Fruit fly (Drosophila melanogaster) whole organism, embryonic: ENCODE results near the gene CG7140.

Experiments
- CG10565 ChIP-seq: fragments of 200-800 bp; sonication (Bioruptor generic); optimal IDR thresholded peaks from 3 replicates; lab custom pipeline; 2016; ENCODE audit warnings: missing biosample characterization, mild to moderate bottlenecking, missing genetic modification characterization
- CG14441 ChIP-seq: fragments of 200-800 bp; sonication (Bioruptor generic); IDR thresholded peaks from 2 replicates; pipeline ENCODE4 v1.3.6; 2022; ENCODE audit warnings: missing biosample characterization, missing genetic modification characterization
- CG15269 ChIP-seq: fragments of 200-800 bp; sonication (Bioruptor generic); optimal IDR thresholded peaks from 2 replicates; lab custom pipeline; 2018; ENCODE audit warnings: missing biosample characterization, mild to moderate bottlenecking, missing genetic modification characterization, moderate library complexity
- CG1529 ChIP-seq: fragments of 200-800 bp; sonication (Bioruptor generic); optimal IDR thresholded peaks from 3 replicates; lab custom pipeline; 2018; ENCODE audit warnings: missing biosample characterization, missing genetic modification characterization
- CG15479 ChIP-seq: fragments of 200-800 bp; sonication (Bioruptor generic); optimal IDR thresholded peaks from 3 replicates; lab custom pipeline; 2019; ENCODE audit warnings: missing biosample characterization, mild to moderate bottlenecking, missing genetic modification characterization, moderate library complexity
- CG15514 ChIP-seq: fragments of 200-800 bp; sonication (Bioruptor generic); optimal IDR thresholded peaks from 3 replicates; lab custom pipeline; 2017; ENCODE audit warnings: missing biosample characterization, missing genetic modification characterization, mild to moderate bottlenecking, moderate library complexity, missing genetic modification reagents
- CG17328 ChIP-seq: fragments of 200-800 bp; sonication (Bioruptor generic); IDR thresholded peaks from 2 replicates; pipeline ENCODE4 v1.3.6; 2022; ENCODE audit warnings: missing biosample characterization, missing genetic modification characterization
- CG17568 ChIP-seq: fragments of 200-800 bp; sonication (Bioruptor generic); optimal IDR thresholded peaks from 2 replicates; lab custom pipeline; 2018; ENCODE audit warnings: missing biosample characterization, mild to moderate bottlenecking, missing genetic modification characterization, moderate library complexity
- CG18599 ChIP-seq: fragments of 200-800 bp; sonication (Bioruptor generic); optimal IDR thresholded peaks from 3 replicates; lab custom pipeline; 2017; ENCODE audit warnings: missing biosample characterization, missing genetic modification characterization, mild to moderate bottlenecking, moderate library complexity, missing genetic modification reagents
- CG2199 ChIP-seq: fragments of 200-800 bp; sonication (Bioruptor generic); IDR thresholded peaks from 3 replicates; pipeline ENCODE4 v1.3.6; 2022; ENCODE audit warnings: missing biosample characterization, missing genetic modification characterization
- CG33557 ChIP-seq: fragments of 200-800 bp; sonication (Bioruptor generic); optimal IDR thresholded peaks from 2 replicates; lab custom pipeline; 2019; ENCODE audit warnings: missing biosample characterization, mild to moderate bottlenecking, missing genetic modification characterization, moderate library complexity
- CG3726 ChIP-seq: fragments of 200-800 bp; sonication (Bioruptor generic); IDR thresholded peaks from 3 replicates; pipeline ENCODE4, ENCODE4 v1.3.6; 2022; ENCODE audit warnings: missing biosample characterization, missing genetic modification characterization
- CG4360 ChIP-seq: fragments of 200-800 bp; sonication (Bioruptor generic); IDR thresholded peaks from 2 replicates; pipeline ENCODE4 v1.3.6; 2022; ENCODE audit warnings: missing biosample characterization, missing genetic modification characterization
- CG4424 ChIP-seq: fragments of 200-800 bp; sonication (Bioruptor generic); optimal IDR thresholded peaks from 3 replicates; lab custom pipeline; 2016; ENCODE audit warnings: missing biosample characterization, missing genetic modification characterization
- CG5953 ChIP-seq: fragments of 200-800 bp; sonication (Bioruptor generic); IDR thresholded peaks from 2 replicates; pipeline ENCODE4 v1.3.6; 2022; ENCODE audit warnings: missing biosample characterization, missing genetic modification characterization
- CG6683 ChIP-seq: fragments of 200-800 bp; sonication (Bioruptor generic); optimal IDR thresholded peaks from 2 replicates; lab custom pipeline; 2017; ENCODE audit warnings: missing biosample characterization, mild to moderate bottlenecking, missing genetic modification characterization, missing genetic modification reagents
- CG6854 ChIP-seq: fragments of 200-800 bp; sonication (Bioruptor generic); optimal IDR thresholded peaks from 3 replicates; lab custom pipeline; 2017; ENCODE audit warnings: missing biosample characterization, mild to moderate bottlenecking, missing genetic modification characterization
- CG7839 ChIP-seq: fragments of 200-800 bp; sonication (Bioruptor generic); optimal IDR thresholded peaks from 3 replicates; lab custom pipeline; 2018; ENCODE audit warnings: missing biosample characterization, mild to moderate bottlenecking, missing genetic modification characterization, moderate library complexity
- CG8089 ChIP-seq: fragments of 200-800 bp; sonication (Bioruptor generic); optimal IDR thresholded peaks from 3 replicates; lab custom pipeline; 2016; ENCODE audit warnings: missing biosample characterization, missing genetic modification characterization
- CG8290 ChIP-seq, 3 experiments: fragments of 200-800 bp; sonication (Bioruptor generic); optimal IDR thresholded peaks; 2 replicates each; lab custom pipeline; 2016 to 2019; ENCODE audit warnings: missing biosample characterization in 3 of 3, missing genetic modification characterization in 3 of 3, mild to moderate bottlenecking in 2 of 3, moderate library complexity in 1 of 3
- CG8388 ChIP-seq: fragments of 200-800 bp; sonication (Bioruptor generic); optimal IDR thresholded peaks from 2 replicates; lab custom pipeline; 2019; ENCODE audit warnings: missing biosample characterization, mild to moderate bottlenecking, missing genetic modification characterization, moderate library complexity
- CG8944 ChIP-seq: fragments of 200-800 bp; sonication (Bioruptor generic); optimal IDR thresholded peaks from 3 replicates; lab custom pipeline; 2016; ENCODE audit warnings: missing biosample characterization, missing genetic modification characterization
- Chrac-16 ChIP-seq: fragments of 200-800 bp; sonication (Bioruptor generic); optimal IDR thresholded peaks from 3 replicates; lab custom pipeline; 2016; ENCODE audit warnings: missing biosample characterization, missing genetic modification characterization
- D19B ChIP-seq: fragments of 200-800 bp; sonication (Bioruptor generic); optimal IDR thresholded peaks from 2 replicates; lab custom pipeline; 2017; ENCODE audit warnings: missing biosample characterization, mild to moderate bottlenecking, missing genetic modification characterization
- Dip2 ChIP-seq: fragments of 200-800 bp; sonication (Bioruptor generic); IDR thresholded peaks from 2 replicates; pipeline ENCODE4 v1.3.6; 2022; ENCODE audit warnings: missing biosample characterization, missing genetic modification characterization
- Dip3 ChIP-seq: fragments of 200-800 bp; sonication (Bioruptor generic); optimal IDR thresholded peaks from 3 replicates; lab custom pipeline; 2016; ENCODE audit warnings: missing biosample characterization, missing genetic modification characterization
- Doc3 ChIP-seq: fragments of 200-800 bp; sonication (Bioruptor generic); IDR thresholded peaks from 3 replicates; pipeline ENCODE4 v1.3.6; 2022; ENCODE audit warnings: missing biosample characterization, missing genetic modification characterization; ENCODE audit not compliant: partially characterized antibody
- Dp ChIP-seq: fragments of 200-800 bp; sonication (Bioruptor generic); optimal IDR thresholded peaks from 2 replicates; lab custom pipeline; 2018; ENCODE audit warnings: missing biosample characterization, mild to moderate bottlenecking, missing genetic modification characterization, moderate library complexity
- E2f2 ChIP-seq: fragments of 200-800 bp; sonication (Bioruptor generic); IDR thresholded peaks from 2 replicates; pipeline ENCODE4 v1.3.6; 2022; ENCODE audit warnings: missing biosample characterization, missing genetic modification characterization
- ERR ChIP-seq: fragments of 200-800 bp; sonication (Bioruptor generic); optimal IDR thresholded peaks from 2 replicates; lab custom pipeline; 2016; ENCODE audit warnings: missing biosample characterization, missing genetic modification characterization
- Fer3 ChIP-seq: fragments of 200-800 bp; sonication (Bioruptor generic); optimal IDR thresholded peaks from 2 replicates; lab custom pipeline; 2018; ENCODE audit warnings: missing biosample characterization, mild to moderate bottlenecking, missing genetic modification characterization, moderate library complexity
- Hmx ChIP-seq: fragments of 200-800 bp; sonication (Bioruptor generic); optimal IDR thresholded peaks from 2 replicates; lab custom pipeline; 2016; ENCODE audit warnings: missing biosample characterization, missing genetic modification characterization
- MESR4 ChIP-seq: fragments of 200-800 bp; sonication (Bioruptor generic); optimal IDR thresholded peaks from 2 replicates; lab custom pipeline; 2018; ENCODE audit warnings: missing biosample characterization, mild to moderate bottlenecking, missing genetic modification characterization, moderate library complexity
- PHDP ChIP-seq: fragments of 200-800 bp; sonication (Bioruptor generic); optimal IDR thresholded peaks from 3 replicates; lab custom pipeline; 2018; ENCODE audit warnings: missing biosample characterization, mild to moderate bottlenecking, missing genetic modification characterization, moderate library complexity
- Ptx1 ChIP-seq: fragments of 200-800 bp; sonication (Bioruptor generic); IDR thresholded peaks from 2 replicates; pipeline ENCODE4 v1.3.6; 2022; ENCODE audit warnings: missing biosample characterization, missing genetic modification characterization
- Rx ChIP-seq: fragments of 200-800 bp; sonication (Bioruptor generic); IDR thresholded peaks from 2 replicates; pipeline ENCODE4 v1.3.6; 2022; ENCODE audit warnings: missing biosample characterization, missing genetic modification characterization
- Spps ChIP-seq: fragments of 200-800 bp; sonication (Bioruptor generic); optimal IDR thresholded peaks from 2 replicates; lab custom pipeline; 2018; ENCODE audit warnings: missing biosample characterization, mild to moderate bottlenecking, missing genetic modification characterization
- Sry-β ChIP-seq: fragments of 200-800 bp; sonication (Bioruptor generic); optimal IDR thresholded peaks from 2 replicates; lab custom pipeline; 2018; ENCODE audit warnings: missing biosample characterization, mild to moderate bottlenecking, missing genetic modification characterization, moderate library complexity
- Sry-δ ChIP-seq: fragments of 200-800 bp; sonication (Bioruptor generic); optimal IDR thresholded peaks from 2 replicates; lab custom pipeline; 2016; ENCODE audit warnings: missing biosample characterization, missing genetic modification characterization
- TFAM ChIP-seq: fragments of 200-800 bp; sonication (Bioruptor generic); optimal IDR thresholded peaks from 2 replicates; lab custom pipeline; 2017; ENCODE audit warnings: missing biosample characterization, missing genetic modification characterization, inconsistent platforms
- Taf1 ChIP-seq: fragments of 200-800 bp; sonication (Bioruptor generic); IDR thresholded peaks from 2 replicates; pipeline ENCODE4 v1.3.6; 2022; ENCODE audit warnings: missing biosample characterization, missing genetic modification characterization
- Xbp1 ChIP-seq: fragments of 200-800 bp; sonication (Bioruptor generic); optimal IDR thresholded peaks from 3 replicates; lab custom pipeline; 2016; ENCODE audit warnings: missing biosample characterization, mild to moderate bottlenecking, missing genetic modification characterization
- ac ChIP-seq: fragments of 200-800 bp; sonication (Bioruptor generic); optimal IDR thresholded peaks from 3 replicates; lab custom pipeline; 2017; ENCODE audit warnings: missing biosample characterization, mild to moderate bottlenecking, missing genetic modification characterization
- gem ChIP-seq: fragments of 200-800 bp; sonication (Bioruptor generic); optimal IDR thresholded peaks from 2 replicates; lab custom pipeline; 2019; ENCODE audit warnings: missing biosample characterization, mild to moderate bottlenecking, missing genetic modification characterization, moderate library complexity
- ind ChIP-seq: fragments of 200-800 bp; sonication (Bioruptor generic); optimal IDR thresholded peaks from 3 replicates; lab custom pipeline; 2016; ENCODE audit warnings: missing biosample characterization, missing genetic modification characterization
- pnt ChIP-seq: fragments of 200-800 bp; sonication (Bioruptor generic); optimal IDR thresholded peaks from 3 replicates; lab custom pipeline; 2016; ENCODE audit warnings: missing biosample characterization, missing genetic modification characterization
- pzg ChIP-seq: fragments of 200-800 bp; sonication (Bioruptor generic); optimal IDR thresholded peaks from 3 replicates; lab custom pipeline; 2018; ENCODE audit warnings: missing biosample characterization, mild to moderate bottlenecking, missing genetic modification characterization, moderate library complexity
- rib ChIP-seq: fragments of 200-800 bp; sonication (Bioruptor generic); IDR thresholded peaks from 2 replicates; pipeline ENCODE4 v1.3.6; 2022; ENCODE audit warnings: missing biosample characterization, missing genetic modification characterization
- unpg ChIP-seq: fragments of 200-800 bp; sonication (Bioruptor generic); optimal IDR thresholded peaks from 3 replicates; lab custom pipeline; 2018; ENCODE audit warnings: missing biosample characterization, mild to moderate bottlenecking, missing genetic modification characterization, moderate library complexity
- z ChIP-seq: fragments of 200-800 bp; sonication (Bioruptor generic); IDR thresholded peaks from 3 replicates; pipeline ENCODE4 v1.3.6; 2022; ENCODE audit warnings: missing biosample characterization, missing genetic modification characterization

CG7140 gene

DNA sequence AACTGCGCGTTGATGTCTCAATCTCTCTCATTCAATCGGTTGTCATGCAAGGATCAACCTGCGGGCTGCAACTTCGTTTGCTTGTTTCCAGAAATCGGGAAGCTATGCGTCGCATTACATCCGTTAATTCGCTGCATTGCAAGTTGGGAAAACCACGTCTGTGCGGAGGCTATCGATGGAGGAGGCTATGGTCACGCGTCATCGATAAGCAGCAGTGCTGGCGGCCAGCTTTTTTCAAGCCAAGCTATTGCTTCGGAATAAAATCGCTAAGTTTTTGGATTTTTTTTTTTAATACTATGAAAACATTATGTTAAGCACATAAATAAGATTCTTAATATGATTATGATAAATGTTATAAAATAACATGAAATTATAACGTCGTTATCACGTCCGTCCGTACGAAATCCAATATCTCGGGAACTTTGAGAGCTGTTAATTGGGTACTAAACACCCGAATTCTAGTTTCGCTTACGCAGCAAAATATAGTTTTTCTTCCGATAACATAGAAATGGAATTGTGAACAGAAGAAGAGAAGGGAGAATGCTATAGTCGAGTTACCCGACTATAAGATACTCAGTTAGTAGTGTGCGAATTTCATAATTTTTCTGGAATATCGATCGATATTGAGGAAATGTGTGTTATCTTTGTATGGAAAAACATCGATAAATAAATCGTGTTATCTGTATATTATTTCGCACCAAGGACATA, 43.7 kb upstream of the CG7140 start, which contains the start of gene CG7139 (continued):
- TF ChIP-seq CG7839 (tag; lab: Kevin White, UChicago) (no peak), ind (GFP tag; lab: Kevin White, UChicago) (no peak), pzg (GFP tag; lab: Kevin White, UChicago) (peak; percentile 33), CG4360 (GFP tag; lab: Robert Waterston, UW) (no peak), CG8944 (GFP tag; lab: Kevin White, UChicago) (no peak), Hmx (no peak), z (GFP tag; lab: Robert Waterston, UW) (no peak), pnt (no peak), PHDP (tag; lab: Kevin White, UChicago) (no peak), CG3726 (GFP tag; lab: Robert Waterston, UW) (no peak), Rx (GFP tag; lab: Robert Waterston, UW) (no peak), CG10565 (GFP tag; lab: Kevin White, UChicago) (no peak), CG6683 (GFP tag; lab: Kevin White, UChicago) (no peak), D19B (GFP tag; lab: Kevin White, UChicago) (peak; percentile 31), CG17328 (GFP tag; lab: Robert Waterston, UW) (no peak), CG1529 (GFP tag; lab: Kevin White, UChicago) (no peak), ERR (GFP tag; lab: Kevin White, UChicago) (no peak), Sry-δ (GFP tag; lab: Kevin White, UChicago) (peak; percentile 72), Taf1 (no peak), Doc3 (GFP tag; lab: Robert Waterston, UW) (peak; percentile 59; the same call in 2 of the 3 replicates), TFAM (GFP tag; lab: Kevin White, UChicago) (no peak), CG8388 (GFP tag; lab: Kevin White, UChicago) (no peak), CG18599 (GFP tag; lab: Kevin White, UChicago) (no peak), CG15479 (no peak), Ptx1 (no peak), CG33557 (GFP tag; lab: Kevin White, UChicago) (no peak), CG5953 (GFP tag; lab: Robert Waterston, UW) (no peak), Dip2 (GFP tag; lab: Robert Waterston, UW) (no peak), Sry-β (GFP tag; lab: Kevin White, UChicago) (peak; percentile 94), unpg (GFP tag; lab: Kevin White, UChicago) (no peak), ac (GFP tag; lab: Kevin White, UChicago) (no peak), CG17568 (GFP tag; lab: Kevin White, UChicago) (no peak), CG6854 (GFP tag; lab: Kevin White, UChicago) (no peak), CG2199 (GFP tag; lab: Robert Waterston, UW) (no peak), Fer3 (tag; lab: Kevin White, UChicago) (no peak), Dip3 (GFP tag; lab: Kevin White, UChicago) (no peak), rib (GFP tag; lab: Robert Waterston, UW) (no peak), Spps (no peak), CG14441 (GFP tag; lab: Robert Waterston, UW) (no peak), Xbp1 (peak; percentile 67), CG4424 (GFP tag; lab: Kevin White, UChicago) (no peak), MESR4 (GFP tag; lab: Kevin White, UChicago) (peak; percentile 97), Dp (GFP tag; lab: Kevin White, UChicago) (no peak), Chrac-16 (GFP tag; lab: Kevin White, UChicago) (no peak), CG15514 (peak; percentile 37), CG15269 (tag; lab: Kevin White, UChicago) (no peak), E2f2 (GFP tag; lab: Robert Waterston, UW) (no peak), CG8089 (GFP tag; lab: Kevin White, UChicago) (no peak), CG8290 (GFP tag; optimal IDR thresholded peaks at IDR 0.05; lab: Kevin White, UChicago) (peak; percentile 50), CG8290 (tag; optimal IDR thresholded peaks at IDR 0.05; lab: Kevin White, UChicago) (peak; percentile 54 to 69), gem (tag; lab: Kevin White, UChicago) (no peak)
